Worm (Caenorhabditis elegans) whole organism, L4/young adult: ENCODE results near the gene ZK809.8.
A peak's percentile ranks its signal among the peaks of the same experiment; 100 is the strongest.

Source experiments
- W03F9.2 ChIP-seq: fragments of 150-350 bp; optimal IDR thresholded peaks from 2 replicates; lab custom pipeline; 2014; ENCODE audit warnings: missing biosample characterization, missing genetic modification characterization
- dao-5 ChIP-seq: sonication (generic microtip); optimal IDR thresholded peaks from 2 replicates; lab custom pipeline; 2016; ENCODE audit warnings: missing genotype, missing genetic modification characterization, moderate library complexity, missing compliant biosample characterization
- him-1 ChIP-seq: sonication (generic microtip); optimal IDR thresholded peaks from 2 replicates; lab custom pipeline; 2016; ENCODE audit warnings: missing genotype, missing genetic modification reagents, missing genetic modification characterization, missing compliant biosample characterization

Gene ZK809.8

ce11 chrIV:11649031-11649430, at the start of gene ZK809.8:
Gene ZK809.8 (minus strand): TSS chrIV:11649064.
- TF ChIP-seq W03F9.2 (tag; lab: Kevin White, UChicago): no peak
- no peak for TF ChIP-seq him-1 (tag; lab: Kevin White, UChicago)
- TF ChIP-seq dao-5: no peak

DNA sequence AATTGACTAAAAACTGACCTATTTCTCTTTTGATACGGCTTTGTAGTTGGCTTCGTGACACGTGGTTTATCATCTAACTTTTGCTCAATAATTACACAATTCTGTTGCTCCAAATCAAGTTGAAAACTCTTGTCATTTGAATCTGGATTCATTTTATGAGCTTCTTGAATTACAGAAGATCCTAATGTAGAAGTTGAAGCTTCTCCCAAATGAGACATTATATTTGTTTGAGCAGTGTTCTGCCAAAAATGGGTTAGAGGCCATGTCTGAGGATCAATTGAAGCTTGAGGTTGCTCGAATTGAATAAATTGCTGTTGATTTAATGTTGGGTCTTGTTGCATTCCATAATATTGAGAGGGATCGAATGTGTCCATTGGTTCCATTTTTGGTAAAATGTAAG, 48.6 kb upstream of the ZK809.8 start:
- TF ChIP-seq him-1 (tag; lab: Kevin White, UChicago): no peak
- no peak for TF ChIP-seq dao-5

- TF ChIP-seq dao-5: no peak
- peak; percentile 48 for TF ChIP-seq W03F9.2 (tag; lab: Kevin White, UChicago)
- TF ChIP-seq him-1 (tag; lab: Kevin White, UChicago): no peak
These were observed 46.8 kb upstream of the ZK809.8 start for ce11 chrIV:11695634-11696033.

DNA sequence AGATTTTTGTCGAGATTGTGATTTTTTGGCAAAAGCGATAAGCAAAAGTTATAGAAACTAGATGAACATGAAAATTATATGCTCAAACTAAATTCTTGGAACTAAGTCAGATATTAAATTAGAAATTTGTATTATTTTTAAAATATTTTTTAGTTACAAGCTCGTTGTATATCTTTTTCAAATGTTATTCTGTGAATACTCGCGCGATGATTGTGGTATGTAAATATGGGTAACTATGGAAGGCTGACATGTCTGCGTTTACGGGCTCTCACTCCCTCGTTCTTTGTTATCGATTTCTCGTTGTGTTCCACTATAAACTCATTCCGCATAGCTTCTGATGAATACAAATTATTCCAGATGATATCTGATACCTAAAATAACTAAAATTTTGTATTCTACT, 45.3 kb upstream of the ZK809.8 start, which contains the start of gene ZK792.7:
TSS of gene ZK792.7 (plus strand) at position 301 of the 400 bp plus-strand sequence.
- TF ChIP-seq W03F9.2 (tag; lab: Kevin White, UChicago): no peak
- TF ChIP-seq him-1 (tag; lab: Kevin White, UChicago): no peak
- TF ChIP-seq dao-5: no peak

ce11 chrIV:11693493-11693892, 44.6 kb upstream of the ZK809.8 start, which contains the start of gene ZK792.12:
Gene ZK792.12 (plus strand): TSS chrIV:11693793.
- no peak for TF ChIP-seq him-1 (tag; lab: Kevin White, UChicago)
- TF ChIP-seq dao-5: no peak
- no peak for TF ChIP-seq W03F9.2 (tag; lab: Kevin White, UChicago)

DNA sequence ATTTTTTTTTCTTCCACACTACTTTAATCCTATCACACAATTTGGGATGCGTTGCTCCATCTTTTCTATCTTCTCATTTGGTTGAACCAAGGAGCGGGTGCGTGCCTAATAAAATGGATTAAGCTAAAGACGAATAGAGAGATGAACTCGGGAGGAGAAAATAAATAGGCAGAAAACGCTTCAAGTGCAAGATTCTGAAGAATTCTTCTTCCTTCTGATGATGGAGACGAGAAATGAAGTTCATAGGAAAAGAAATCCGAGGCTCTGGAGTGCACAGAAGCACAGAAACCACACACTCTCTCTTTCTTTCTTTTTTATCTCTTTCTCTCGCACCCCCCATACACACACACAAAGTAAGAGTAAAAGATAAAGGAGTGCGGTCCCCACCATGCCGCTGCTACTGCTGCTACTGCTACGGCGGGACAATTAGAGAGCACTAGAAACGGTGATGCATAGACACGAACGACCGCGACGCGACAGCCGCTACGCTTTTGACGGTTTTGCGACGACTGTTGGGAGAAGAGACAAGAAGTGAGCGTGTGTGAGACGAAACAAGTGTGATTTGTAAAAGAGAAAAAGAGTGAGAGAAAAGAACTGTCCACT, 43.3 kb upstream of the ZK809.8 start:
- TF ChIP-seq dao-5 (peak; percentile 55), W03F9.2 (tag; lab: Kevin White, UChicago) (peak; percentile 38), him-1 (tag; lab: Kevin White, UChicago) (peak; percentile 52)

ce11 chrIV:11691524-11691923, 42.7 kb upstream of the ZK809.8 start:
- TF ChIP-seq him-1 (tag; lab: Kevin White, UChicago) (no peak), dao-5 (no peak), W03F9.2 (tag; lab: Kevin White, UChicago) (no peak)

- TF ChIP-seq dao-5: no peak
- TF ChIP-seq W03F9.2 (tag; lab: Kevin White, UChicago): no peak
- no peak for TF ChIP-seq him-1 (tag; lab: Kevin White, UChicago)
These were observed 42.1 kb upstream of the ZK809.8 start, which contains the start of gene let-60 for ce11 chrIV:11690988-11691387. Gene let-60 (minus strand): TSS chrIV:11691088.

ce11 chrIV:11688018-11688417, 39.2 kb upstream of the ZK809.8 start, which contains the start of gene ZK792.5:
Gene ZK792.5 (minus strand): TSS chrIV:11688118.
- TF ChIP-seq him-1 (tag; lab: Kevin White, UChicago): no peak
- no peak for TF ChIP-seq W03F9.2 (tag; lab: Kevin White, UChicago)
- no peak for TF ChIP-seq dao-5

DNA sequence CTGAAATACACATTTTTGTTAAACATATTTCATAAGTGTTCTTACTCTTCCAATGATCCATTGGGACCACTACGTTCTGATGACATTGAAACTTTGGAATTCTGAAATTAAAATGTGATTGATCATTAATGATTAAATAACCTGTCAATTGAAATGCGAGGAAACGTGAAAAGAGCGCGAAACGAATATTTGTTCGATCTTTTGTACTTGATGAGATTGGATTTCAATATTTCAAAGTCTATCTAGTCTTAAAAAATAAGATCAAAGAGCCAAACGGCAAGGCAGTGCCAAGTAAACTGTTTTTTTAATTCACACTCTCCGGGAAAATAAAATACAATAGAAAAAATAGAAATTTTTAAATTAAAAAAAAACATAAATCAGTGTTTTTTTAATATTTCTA, 33.0 kb upstream of the ZK809.8 start, which contains the start of gene ZK792.4:
TSS of gene ZK792.4 (minus strand) at position 101 of the 400 bp plus-strand sequence.
- no peak for TF ChIP-seq him-1 (tag; lab: Kevin White, UChicago)

ce11 chrIV:11676054-11676453, 27.2 kb upstream of the ZK809.8 start, which contains the start of gene inx-9:
Gene inx-9 (plus strand): TSS chrIV:11676354.
- TF ChIP-seq dao-5: no peak
- no peak for TF ChIP-seq W03F9.2 (tag; lab: Kevin White, UChicago)
- TF ChIP-seq him-1 (tag; lab: Kevin White, UChicago): no peak

ce11 chrIV:11673543-11673942, 24.7 kb upstream of the ZK809.8 start, which contains the start of gene inx-8:
Gene inx-8 (plus strand): TSS chrIV:11673843.
- TF ChIP-seq dao-5: no peak

DNA sequence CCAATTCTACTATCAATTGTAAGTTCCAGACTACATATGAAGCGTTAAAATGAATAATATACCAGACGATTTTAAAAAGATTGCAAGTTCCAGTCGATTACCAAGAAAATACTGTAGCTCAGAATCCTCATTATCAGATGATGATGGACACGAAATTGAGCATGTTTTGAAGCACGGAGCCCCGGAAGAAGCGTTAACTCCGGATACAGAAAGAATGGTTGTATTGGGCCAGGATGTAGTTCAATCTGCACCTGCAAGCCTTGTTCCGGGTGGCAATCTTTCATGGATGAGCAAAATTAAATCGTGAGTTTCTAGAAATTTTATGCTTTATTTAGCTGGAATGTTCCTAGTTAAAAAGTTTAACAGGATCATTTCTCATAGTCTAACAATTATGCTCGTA, 19.1 kb upstream of the ZK809.8 start, which contains the start of gene atg-4.2:
TSS of gene atg-4.2 (plus strand) at position 24 of the 400 bp plus-strand sequence.
- TF ChIP-seq him-1 (tag; lab: Kevin White, UChicago): no peak

DNA sequence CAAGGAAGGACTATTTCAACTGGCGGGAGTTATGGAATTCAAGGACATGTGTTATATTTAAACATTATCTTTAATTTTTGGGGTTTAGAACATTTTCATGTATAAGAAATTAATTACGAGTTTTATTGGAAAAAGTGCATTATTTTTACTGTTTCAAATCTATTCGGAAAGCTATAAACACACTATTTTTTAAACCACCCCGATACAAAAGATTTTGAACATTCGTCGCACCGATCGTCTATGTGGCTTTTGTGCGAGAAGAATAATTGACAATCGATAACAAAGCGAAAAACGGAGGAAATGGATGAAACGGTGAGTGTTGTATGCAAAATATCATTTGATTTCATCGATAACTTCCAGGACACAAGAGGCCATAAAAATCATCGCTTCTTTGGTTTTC, 16.1 kb upstream of the ZK809.8 start, which contains the start of gene ZK809.9:
TSS of gene ZK809.9 (plus strand) at position 301 of the 400 bp plus-strand sequence.
- TF ChIP-seq him-1 (tag; lab: Kevin White, UChicago) (no peak), dao-5 (no peak)

ce11 chrIV:11659794-11660312, 11.0 kb upstream of the ZK809.8 start, which contains the start of gene ZK792.1:
Gene ZK792.1 (plus strand): TSS chrIV:11659844.
- TF ChIP-seq W03F9.2 (tag; lab: Kevin White, UChicago) (no peak), him-1 (tag; lab: Kevin White, UChicago) (no peak), dao-5 (no peak)
